Worm (Caenorhabditis elegans) whole organism, L1 larva: ENCODE results near the gene T08B1.4.

Experiments
- aha-1 ChIP-seq: fragments of 150-350 bp; optimal IDR thresholded peaks from 2 replicates; lab custom pipeline; 2014; ENCODE audit warnings: missing biosample characterization, missing genetic modification characterization
- ceh-82 ChIP-seq, 3 experiments: fragments of 150-350 bp in 1 of 3; sonication (generic microtip) in 2 of 3; optimal IDR thresholded peaks; 2 replicates each; lab custom pipeline; 2014 to 2017; ENCODE audit warnings: missing biosample characterization in 3 of 3, missing genetic modification characterization in 3 of 3
- egl-27 ChIP-seq, 2 experiments: fragments of 150-350 bp in 1 of 2; sonication (generic microtip); optimal IDR thresholded peaks; 3 replicates each; lab custom pipeline; 2017 to 2018; ENCODE audit warnings: missing biosample characterization in 2 of 2, missing genetic modification characterization in 2 of 2, missing genetic modification reagents in 2 of 2
- fos-1 ChIP-seq: fragments of 150-350 bp; optimal IDR thresholded peaks from 2 replicates; lab custom pipeline; 2014; ENCODE audit warnings: missing biosample characterization, missing genetic modification characterization
- nhr-11 ChIP-seq: fragments of 150-350 bp; optimal IDR thresholded peaks from 2 replicates; lab custom pipeline; 2014; ENCODE audit warnings: missing biosample characterization, missing genetic modification characterization
- pqm-1 ChIP-seq: sonication (generic microtip); optimal IDR thresholded peaks from 3 replicates; lab custom pipeline; 2017; ENCODE audit warnings: missing biosample characterization, missing genetic modification characterization
- skn-1 ChIP-seq: fragments of 150-350 bp; optimal IDR thresholded peaks from 2 replicates; lab custom pipeline; 2014; ENCODE audit warnings: missing biosample characterization, missing genetic modification characterization
- unc-62 ChIP-seq: fragments of 150-350 bp; optimal IDR thresholded peaks from 2 replicates; lab custom pipeline; 2014; ENCODE audit warnings: missing biosample characterization, missing genetic modification reagents, missing genetic modification characterization

ce11 chrV:2022374-2022773 is 43.3 kb downstream of the T08B1.4 start, which contains the start of gene F59A7.5:
- TF ChIP-seq skn-1 (tag; lab: Kevin White, UChicago) (no peak), egl-27 (tag; optimal IDR thresholded peaks at IDR 0.05; lab: Kevin White, UChicago) (no peak), nhr-11 (tag; lab: Kevin White, UChicago) (no peak), unc-62 (GFP tag; lab: Kevin White, UChicago) (no peak), aha-1 (tag; lab: Kevin White, UChicago) (no peak), fos-1 (tag; lab: Kevin White, UChicago) (no peak), ceh-82 (tag; optimal IDR thresholded peaks at IDR 0.05; lab: Kevin White, UChicago) (no peak), pqm-1 (tag; lab: Kevin White, UChicago) (no peak)
